Worm (Caenorhabditis elegans) whole organism, young adult: Measurements from ENCODE around the gene arl-8.

Experiments used
- B0019.2 ChIP-seq: fragments of 200-800 bp; sonication (Bioruptor generic); conservative IDR thresholded peaks from 2 replicates; pipeline ENCODE4 v1.3.6; 2022; ENCODE audit warnings: missing genetic modification reagents, missing genetic modification characterization, missing compliant biosample characterization
- B0261.1 ChIP-seq: sonication (generic microtip); optimal IDR thresholded peaks from 2 replicates; lab custom pipeline; 2016; ENCODE audit warnings: mild to moderate bottlenecking, missing genetic modification characterization, moderate library complexity, missing compliant biosample characterization
- F10E7.11 ChIP-seq: sonication (generic microtip); optimal IDR thresholded peaks from 2 replicates; lab custom pipeline; 2017; ENCODE audit warnings: mild to moderate bottlenecking, missing genetic modification characterization, moderate library complexity, missing compliant biosample characterization
- F23B12.7 ChIP-seq: sonication (generic microtip); optimal IDR thresholded peaks from 2 replicates; lab custom pipeline; 2017; ENCODE audit warnings: missing genetic modification characterization, mild to moderate bottlenecking, missing compliant biosample characterization, antibody characterized with exemption, moderate library complexity; ENCODE audit not compliant: insufficient read depth
- F33H1.4 ChIP-seq: fragments of 200-800 bp; sonication (Bioruptor generic); IDR thresholded peaks from 2 replicates; pipeline ENCODE4 v1.3.6; 2022; ENCODE audit warnings: missing genetic modification reagents, missing genetic modification characterization, missing compliant biosample characterization
- F37B4.10 ChIP-seq: fragments of 200-800 bp; sonication (Bioruptor generic); IDR thresholded peaks from 2 replicates; pipeline ENCODE4 v1.3.6; 2022; ENCODE audit warnings: missing genetic modification characterization, missing compliant biosample characterization
- F39B2.1 ChIP-seq: fragments of 200-800 bp; sonication (Bioruptor generic); IDR thresholded peaks from 2 replicates; pipeline ENCODE4 v1.3.6; 2022; ENCODE audit warnings: missing genetic modification reagents, missing genetic modification characterization, missing compliant biosample characterization
- F57C9.4 ChIP-seq: sonication (generic microtip); optimal IDR thresholded peaks from 2 replicates; lab custom pipeline; 2017; ENCODE audit warnings: mild to moderate bottlenecking, missing genetic modification characterization, missing compliant biosample characterization
- Y56A3A.18 ChIP-seq: fragments of 200-800 bp; sonication (Bioruptor generic); IDR thresholded peaks from 2 replicates; pipeline ENCODE4 v1.3.6; 2022; ENCODE audit warnings: missing genetic modification reagents, missing genetic modification characterization, missing compliant biosample characterization
- ZK185.1 ChIP-seq: sonication (generic microtip); optimal IDR thresholded peaks from 2 replicates; lab custom pipeline; 2016; ENCODE audit warnings: mild to moderate bottlenecking, missing genetic modification characterization, missing compliant biosample characterization; ENCODE audit not compliant: poor library complexity, severe bottlenecking
- akir-1 ChIP-seq: fragments of 200-800 bp; sonication (Bioruptor generic); optimal IDR thresholded peaks from 2 replicates; lab custom pipeline; 2018; ENCODE audit warnings: mild to moderate bottlenecking, missing genetic modification characterization, moderate library complexity, missing compliant biosample characterization
- aptf-2 ChIP-seq: fragments of 200-800 bp; sonication (Bioruptor generic); conservative IDR thresholded peaks from 2 replicates; pipeline ENCODE4 v1.3.6; 2022; ENCODE audit warnings: missing genetic modification reagents, missing genetic modification characterization, missing compliant biosample characterization
- atf-7 ChIP-seq: sonication (generic microtip); optimal IDR thresholded peaks from 2 replicates; lab custom pipeline; 2017; ENCODE audit warnings: mild to moderate bottlenecking, missing genetic modification characterization, missing compliant biosample characterization
- athp-1 ChIP-seq: sonication (generic microtip); optimal IDR thresholded peaks from 2 replicates; lab custom pipeline; 2017; ENCODE audit warnings: mild to moderate bottlenecking, missing genetic modification characterization, missing compliant biosample characterization
- attf-5 ChIP-seq: fragments of 200-800 bp; sonication (Bioruptor generic); optimal IDR thresholded peaks from 2 replicates; lab custom pipeline; 2018; ENCODE audit warnings: mild to moderate bottlenecking, missing genetic modification characterization, missing compliant biosample characterization
- attf-6 ChIP-seq: fragments of 200-800 bp; sonication (Bioruptor generic); IDR thresholded peaks from 2 replicates; pipeline ENCODE4 v1.3.6; 2022; ENCODE audit warnings: missing genetic modification reagents, missing genetic modification characterization, missing compliant biosample characterization
- cebp-1 ChIP-seq, 2 experiments: fragments of 200-800 bp in 1 of 2; sonication (Bioruptor generic) in 1 of 2; sonication (generic microtip) in 1 of 2; IDR thresholded peaks in 1 of 2; optimal IDR thresholded peaks in 1 of 2; 2 replicates each; pipeline versions ENCODE4 v1.3.6 to Lab custom; 2017 to 2022; ENCODE audit warnings: missing compliant biosample characterization in 2 of 2, missing genetic modification characterization in 2 of 2, mild to moderate bottlenecking in 1 of 2, missing genetic modification reagents in 1 of 2, moderate library complexity in 1 of 2
- cebp-2 ChIP-seq: fragments of 200-800 bp; sonication (Bioruptor generic); IDR thresholded peaks from 2 replicates; pipeline ENCODE4 v1.3.6; 2022; ENCODE audit warnings: missing genetic modification characterization, missing compliant biosample characterization
- ceh-40 ChIP-seq: fragments of 200-800 bp; sonication (Bioruptor generic); IDR thresholded peaks from 2 replicates; pipeline ENCODE4 v1.3.6; 2022; ENCODE audit warnings: missing genetic modification characterization, missing compliant biosample characterization
- chd-7 ChIP-seq: sonication (generic microtip); optimal IDR thresholded peaks from 2 replicates; lab custom pipeline; 2016; ENCODE audit warnings: mild to moderate bottlenecking, missing genetic modification characterization, moderate library complexity, missing compliant biosample characterization
- efl-1 ChIP-seq: fragments of 150-350 bp; optimal IDR thresholded peaks from 2 replicates; lab custom pipeline; 2014; ENCODE audit warnings: missing biosample characterization, missing genetic modification reagents, missing genetic modification characterization
- egl-44 ChIP-seq: fragments of 200-800 bp; sonication (Bioruptor generic); IDR thresholded peaks from 2 replicates; pipeline ENCODE4 v1.3.6; 2022; ENCODE audit warnings: missing genetic modification reagents, missing genetic modification characterization, missing compliant biosample characterization
- ekl-4 ChIP-seq: fragments of 200-800 bp; sonication (Bioruptor generic); IDR thresholded peaks from 2 replicates; pipeline ENCODE4 v1.3.6; 2022; ENCODE audit warnings: missing genetic modification reagents, missing genetic modification characterization, missing compliant biosample characterization
- him-1 ChIP-seq: sonication (generic microtip); optimal IDR thresholded peaks from 2 replicates; lab custom pipeline; 2016; ENCODE audit warnings: missing genotype, missing genetic modification reagents, missing genetic modification characterization, missing compliant biosample characterization
- hmg-20 ChIP-seq: fragments of 200-800 bp; sonication (Bioruptor generic); IDR thresholded peaks from 2 replicates; pipeline ENCODE4 v1.3.6; 2022; ENCODE audit warnings: missing genetic modification reagents, missing genetic modification characterization, missing compliant biosample characterization
- let-607 ChIP-seq, 2 experiments: fragments of 200-800 bp in 1 of 2; sonication (Bioruptor generic) in 1 of 2; sonication (generic microtip) in 1 of 2; optimal IDR thresholded peaks; 2 replicates each; lab custom pipeline; 2016 to 2018; ENCODE audit warnings: mild to moderate bottlenecking in 2 of 2, missing compliant biosample characterization in 2 of 2, missing genetic modification characterization in 2 of 2, moderate library complexity in 2 of 2, missing genotype in 1 of 2
- lin-35 ChIP-seq, 3 experiments: fragments of 150-350 bp in 2 of 3; sonication (generic microtip) in 1 of 3; optimal IDR thresholded peaks; 2 replicates each; lab custom pipeline; 2014 to 2018; ENCODE audit warnings: missing biosample characterization in 3 of 3, missing genetic modification characterization in 3 of 3, missing genetic modification reagents in 3 of 3
- lir-1 ChIP-seq: fragments of 200-800 bp; sonication (Bioruptor generic); conservative IDR thresholded peaks from 2 replicates; pipeline ENCODE4 v1.3.6; 2022; ENCODE audit warnings: missing genetic modification reagents, missing genetic modification characterization, missing compliant biosample characterization
- lsl-1 ChIP-seq: fragments of 200-800 bp; sonication (Bioruptor generic); optimal IDR thresholded peaks from 2 replicates; lab custom pipeline; 2018; ENCODE audit warnings: mild to moderate bottlenecking, missing genetic modification characterization, moderate library complexity, missing compliant biosample characterization
- mcd-1 ChIP-seq: fragments of 200-800 bp; sonication (Bioruptor generic); IDR thresholded peaks from 2 replicates; pipeline ENCODE4 v1.3.6; 2022; ENCODE audit warnings: missing genetic modification reagents, missing genetic modification characterization, missing compliant biosample characterization
- mel-28 ChIP-seq: sonication (generic microtip); optimal IDR thresholded peaks from 2 replicates; lab custom pipeline; 2016; ENCODE audit warnings: borderline replicate concordance, mild to moderate bottlenecking, missing genetic modification characterization, missing compliant biosample characterization
- mxl-1 ChIP-seq: sonication (generic microtip); optimal IDR thresholded peaks from 2 replicates; lab custom pipeline; 2016; ENCODE audit warnings: missing genetic modification characterization, missing compliant biosample characterization
- nhr-80 ChIP-seq: sonication (generic microtip); optimal IDR thresholded peaks from 2 replicates; lab custom pipeline; 2016; ENCODE audit warnings: missing genetic modification characterization, missing compliant biosample characterization
- pbrm-1 ChIP-seq: fragments of 200-800 bp; sonication (Bioruptor generic); IDR thresholded peaks from 2 replicates; pipeline ENCODE4 v1.3.6; 2022; ENCODE audit warnings: missing genetic modification reagents, missing genetic modification characterization, missing compliant biosample characterization
- rcor-1 ChIP-seq: fragments of 200-800 bp; sonication (Bioruptor generic); IDR thresholded peaks from 2 replicates; pipeline ENCODE4 v1.3.6; 2022; ENCODE audit warnings: missing genetic modification reagents, missing genetic modification characterization, missing compliant biosample characterization
- rec-8 ChIP-seq, 2 experiments: sonication (generic microtip); optimal IDR thresholded peaks; 2 replicates each; lab custom pipeline; 2016; ENCODE audit warnings: mild to moderate bottlenecking in 2 of 2, missing genetic modification characterization in 2 of 2, missing genetic modification reagents in 2 of 2, missing genotype in 2 of 2, missing biosample characterization in 1 of 2, missing compliant biosample characterization in 1 of 2, moderate library complexity in 1 of 2
- repo-1 ChIP-seq: sonication (generic microtip); optimal IDR thresholded peaks from 2 replicates; lab custom pipeline; 2017; ENCODE audit warnings: mild to moderate bottlenecking, missing genetic modification characterization, missing compliant biosample characterization
- snpc-1.3 ChIP-seq: sonication (generic microtip); optimal IDR thresholded peaks from 2 replicates; lab custom pipeline; 2017; ENCODE audit warnings: missing genetic modification characterization, mild to moderate bottlenecking, missing compliant biosample characterization, antibody characterized with exemption, moderate library complexity, missing genotype, missing genetic modification reagents; ENCODE audit not compliant: insufficient read depth
- somi-1 ChIP-seq: fragments of 200-800 bp; sonication (Bioruptor generic); optimal IDR thresholded peaks from 2 replicates; lab custom pipeline; 2018; ENCODE audit warnings: mild to moderate bottlenecking, missing genetic modification characterization, missing compliant biosample characterization
- tbp1 ChIP-seq: fragments of 200-800 bp; sonication (Bioruptor generic); optimal IDR thresholded peaks from 2 replicates; lab custom pipeline; 2018; ENCODE audit warnings: mild to moderate bottlenecking, missing genetic modification characterization, missing compliant biosample characterization
- zim-3 ChIP-seq: sonication (generic microtip); optimal IDR thresholded peaks from 2 replicates; lab custom pipeline; 2017; ENCODE audit warnings: mild to moderate bottlenecking, missing genetic modification characterization, moderate library complexity, missing compliant biosample characterization
- ztf-18 ChIP-seq: sonication (generic microtip); optimal IDR thresholded peaks from 2 replicates; lab custom pipeline; 2016; ENCODE audit warnings: missing genotype, mild to moderate bottlenecking, missing genetic modification characterization, missing compliant biosample characterization

The arl-8 gene

DNA sequence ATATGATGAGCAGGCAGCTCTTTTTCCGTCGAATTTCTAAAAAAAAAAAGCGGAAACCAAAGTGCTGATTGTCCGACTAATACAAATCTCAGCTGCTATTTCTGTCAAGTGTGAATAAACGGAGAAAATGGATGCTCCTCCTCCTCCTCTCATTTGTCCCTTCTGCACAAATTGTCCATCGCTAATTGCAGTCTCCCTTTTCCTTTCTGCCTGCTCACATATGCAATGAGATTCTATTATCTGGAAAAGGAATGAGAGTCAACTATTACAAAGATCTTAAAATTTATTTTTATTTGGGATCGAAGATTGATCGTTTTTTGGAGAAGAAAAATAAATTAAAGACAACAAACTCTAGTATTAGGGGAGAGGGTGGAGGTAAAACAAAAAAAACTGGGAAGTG is 24.3 kb downstream of the arl-8 start (continued):
- TF ChIP-seq F10E7.11 (tag; lab: Kevin White, UChicago): peak; percentile 63
- TF ChIP-seq lin-35 (GFP tag; optimal IDR thresholded peaks at IDR 0.05; lab: Kevin White, UChicago): peak in 1 of 3 experiments; percentile 29
- TF ChIP-seq akir-1: no peak
- no peak for TF ChIP-seq mel-28 (tag; lab: Kevin White, UChicago)
- TF ChIP-seq egl-44 (GFP tag; lab: Robert Waterston, UW): no peak
- TF ChIP-seq lir-1 (GFP tag; lab: Robert Waterston, UW): no peak
- no peak for TF ChIP-seq F39B2.1
- no peak for TF ChIP-seq efl-1 (GFP tag; lab: Kevin White, UChicago)
- TF ChIP-seq zim-3 (tag; lab: Kevin White, UChicago): no peak
- no peak for TF ChIP-seq F37B4.10
- no peak for TF ChIP-seq B0019.2 (GFP tag; lab: Robert Waterston, UW)
- peak; percentile 41 for TF ChIP-seq ZK185.1 (tag; lab: Kevin White, UChicago)
- no peak for TF ChIP-seq F23B12.7 (tag; lab: Kevin White, UChicago)

DNA sequence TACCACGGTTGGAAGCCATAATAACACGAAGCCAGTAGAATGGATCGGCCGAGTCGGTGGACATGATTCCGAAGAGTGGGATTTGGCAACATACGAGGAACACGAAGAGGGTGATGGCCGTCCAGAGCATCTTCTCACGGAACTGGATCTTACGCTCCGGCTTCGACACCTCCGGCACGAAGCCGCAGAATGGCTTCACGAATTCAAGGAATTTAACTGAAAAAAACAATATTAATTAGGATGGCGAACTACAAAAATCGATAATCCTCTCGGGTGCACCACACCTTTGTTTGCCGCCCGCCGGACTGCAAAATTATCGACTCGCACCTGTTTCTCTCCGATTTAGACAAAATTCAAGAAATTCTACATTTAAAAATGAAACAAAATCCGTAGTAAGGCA is 26.3 kb downstream of the arl-8 start:
- TF ChIP-seq tbp1 (GFP tag; lab: Kevin White, UChicago) (no peak), athp-1 (tag; lab: Kevin White, UChicago) (no peak), rcor-1 (GFP tag; lab: Robert Waterston, UW) (no peak), atf-7 (no peak), repo-1 (tag; lab: Kevin White, UChicago) (no peak), let-607 (tag; optimal IDR thresholded peaks at IDR 0.05; lab: Kevin White, UChicago) (no peak), attf-6 (GFP tag; lab: Robert Waterston, UW) (0 out of 2 replicates have a peak, but pooled peaks have one; percentile 32), B0261.1 (no peak), mcd-1 (peak; percentile 13; the same call in 1 of the 2 replicates), cebp-2 (no peak), lin-35 (GFP tag; optimal IDR thresholded peaks at IDR 0.05; lab: Kevin White, UChicago) (no peak), mxl-1 (no peak), pbrm-1 (GFP tag; lab: Robert Waterston, UW) (0 out of 2 replicates have a peak, but pooled peaks have one; percentile 23), lsl-1 (GFP tag; lab: Kevin White, UChicago) (no peak)

DNA sequence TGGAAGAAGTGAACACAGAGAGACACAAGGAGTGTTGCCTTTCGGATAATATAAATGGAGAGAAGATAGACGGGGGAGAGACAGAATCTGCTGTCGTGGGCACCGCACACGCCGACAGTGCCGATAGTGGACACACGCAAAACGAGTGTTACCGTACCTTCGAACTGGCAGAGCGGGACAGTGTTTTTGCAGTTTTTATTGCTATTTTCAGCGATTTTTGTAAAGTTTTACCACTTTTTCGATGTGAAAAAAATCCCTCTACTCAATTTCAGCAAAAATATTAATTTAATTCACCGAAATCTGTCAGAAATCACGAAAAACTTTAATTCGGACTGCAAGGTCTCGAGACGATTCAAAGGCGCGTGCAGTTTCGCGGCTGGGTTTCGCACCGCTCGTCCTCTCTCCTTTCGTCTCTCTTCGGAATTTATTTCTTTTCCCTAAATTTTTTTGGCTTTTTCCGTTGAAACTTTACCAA is 27.0 kb downstream of the arl-8 start, which contains the start of gene sec-61.A:
Gene sec-61.A, minus strand, starts transcription at position 387 of the 475 bp plus-strand sequence.
- TF ChIP-seq F33H1.4 (GFP tag; lab: Robert Waterston, UW): peak; percentile 95
- TF ChIP-seq cebp-2: no peak
- no peak for TF ChIP-seq cebp-1 (GFP tag; IDR thresholded peaks at IDR 0.05; lab: Robert Waterston, UW)
- TF ChIP-seq cebp-1 (tag; optimal IDR thresholded peaks at IDR 0.05; lab: Kevin White, UChicago): peak; percentile 66
- TF ChIP-seq Y56A3A.18 (GFP tag; lab: Robert Waterston, UW): no peak
- TF ChIP-seq F57C9.4 (tag; lab: Kevin White, UChicago): no peak
- no peak for TF ChIP-seq F37B4.10
- TF ChIP-seq aptf-2: no peak
- peak; percentile 83 for TF ChIP-seq ztf-18 (tag; lab: Kevin White, UChicago)
- TF ChIP-seq let-607 (tag; optimal IDR thresholded peaks at IDR 0.05; lab: Kevin White, UChicago): peak; percentile 100
- no peak for TF ChIP-seq somi-1 (GFP tag; lab: Kevin White, UChicago)
- TF ChIP-seq attf-6 (GFP tag; lab: Robert Waterston, UW): peak; percentile 89
- TF ChIP-seq him-1 (tag; lab: Kevin White, UChicago): peak; percentile 0
- TF ChIP-seq atf-7: peak; percentile 45
- peak; percentile 72; the same call in 1 of the 2 replicates for TF ChIP-seq ekl-4
- TF ChIP-seq mcd-1: peak; percentile 72
- peak; percentile 89 for TF ChIP-seq nhr-80 (tag; lab: Kevin White, UChicago)
- no peak for TF ChIP-seq chd-7 (tag; lab: Kevin White, UChicago)
- TF ChIP-seq mel-28 (tag; lab: Kevin White, UChicago): no peak
- no peak for TF ChIP-seq rec-8 (tag; optimal IDR thresholded peaks at IDR 0.05; lab: Kevin White, UChicago)
- TF ChIP-seq snpc-1.3 (tag; lab: Kevin White, UChicago): peak; percentile 84
- no peak for TF ChIP-seq ceh-40 (GFP tag; lab: Robert Waterston, UW)
- peak; percentile 75 for TF ChIP-seq F23B12.7 (tag; lab: Kevin White, UChicago)
- peak; percentile 65 for TF ChIP-seq pbrm-1 (GFP tag; lab: Robert Waterston, UW)
- peak; percentile 43 for TF ChIP-seq repo-1 (tag; lab: Kevin White, UChicago)
- peak; percentile 13; the same call in 1 of the 2 replicates for TF ChIP-seq rcor-1 (GFP tag; lab: Robert Waterston, UW)
- TF ChIP-seq attf-5: peak; percentile 74
- no peak for TF ChIP-seq lir-1 (GFP tag; lab: Robert Waterston, UW)
- TF ChIP-seq hmg-20 (GFP tag; lab: Robert Waterston, UW): no peak
